Worm (Caenorhabditis elegans) whole organism, young adult: ENCODE results near the gene F31E3.2.

ENCODE experiments used
- B0035.1 ChIP-seq: sonication (generic microtip); optimal IDR thresholded peaks from 2 replicates; lab custom pipeline; 2016; ENCODE audit warnings: missing genetic modification characterization, mild to moderate bottlenecking, missing compliant biosample characterization, missing genotype, missing genetic modification reagents
- B0336.3 ChIP-seq: fragments of 200-800 bp; sonication (Bioruptor generic); IDR thresholded peaks from 2 replicates; pipeline ENCODE4 v1.3.6; 2022; ENCODE audit warnings: missing genetic modification characterization, missing compliant biosample characterization
- C06A6.2 ChIP-seq: fragments of 200-800 bp; sonication (Bioruptor generic); conservative IDR thresholded peaks from 2 replicates; pipeline ENCODE4 v1.3.6; 2022; ENCODE audit warnings: missing genetic modification characterization, missing compliant biosample characterization
- D2030.7 ChIP-seq: fragments of 200-800 bp; sonication (Bioruptor generic); IDR thresholded peaks from 2 replicates; pipeline ENCODE4 v1.3.6; 2022; ENCODE audit warnings: missing genetic modification reagents, missing genetic modification characterization, missing compliant biosample characterization
- F33H1.4 ChIP-seq: fragments of 200-800 bp; sonication (Bioruptor generic); IDR thresholded peaks from 2 replicates; pipeline ENCODE4 v1.3.6; 2022; ENCODE audit warnings: missing genetic modification reagents, missing genetic modification characterization, missing compliant biosample characterization
- F52B5.7 ChIP-seq: sonication (generic microtip); optimal IDR thresholded peaks from 2 replicates; lab custom pipeline; 2016; ENCODE audit warnings: mild to moderate bottlenecking, missing genetic modification characterization, missing compliant biosample characterization
- K11D2.4 ChIP-seq: fragments of 200-800 bp; sonication (Bioruptor generic); IDR thresholded peaks from 2 replicates; pipeline ENCODE4 v1.3.6; 2022; ENCODE audit warnings: missing genetic modification reagents, missing genetic modification characterization, missing compliant biosample characterization
- T07F8.4 ChIP-seq: sonication (generic microtip); optimal IDR thresholded peaks from 2 replicates; lab custom pipeline; 2016; ENCODE audit warnings: mild to moderate bottlenecking, missing genetic modification characterization, moderate library complexity, missing compliant biosample characterization
- Y56A3A.18 ChIP-seq: fragments of 200-800 bp; sonication (Bioruptor generic); IDR thresholded peaks from 2 replicates; pipeline ENCODE4 v1.3.6; 2022; ENCODE audit warnings: missing genetic modification reagents, missing genetic modification characterization, missing compliant biosample characterization
- Y67H2A.10 ChIP-seq: fragments of 200-800 bp; sonication (Bioruptor generic); conservative IDR thresholded peaks from 2 replicates; pipeline ENCODE4 v1.3.6; 2022; ENCODE audit warnings: missing genetic modification reagents, missing genetic modification characterization, missing compliant biosample characterization
- akir-1 ChIP-seq: fragments of 200-800 bp; sonication (Bioruptor generic); optimal IDR thresholded peaks from 2 replicates; lab custom pipeline; 2018; ENCODE audit warnings: mild to moderate bottlenecking, missing genetic modification characterization, moderate library complexity, missing compliant biosample characterization
- aptf-3 ChIP-seq: fragments of 200-800 bp; sonication (Bioruptor generic); IDR thresholded peaks from 2 replicates; pipeline ENCODE4 v1.3.6; 2022; ENCODE audit warnings: missing genetic modification characterization, missing compliant biosample characterization
- bed-1 ChIP-seq: fragments of 200-800 bp; sonication (Bioruptor generic); IDR thresholded peaks from 2 replicates; pipeline ENCODE4 v1.3.6; 2022; ENCODE audit warnings: missing genetic modification reagents, missing genetic modification characterization, missing compliant biosample characterization
- cebp-1 ChIP-seq, 2 experiments: fragments of 200-800 bp in 1 of 2; sonication (Bioruptor generic) in 1 of 2; sonication (generic microtip) in 1 of 2; IDR thresholded peaks in 1 of 2; optimal IDR thresholded peaks in 1 of 2; 2 replicates each; pipeline versions ENCODE4 v1.3.6 to Lab custom; 2017 to 2022; ENCODE audit warnings: missing compliant biosample characterization in 2 of 2, missing genetic modification characterization in 2 of 2, mild to moderate bottlenecking in 1 of 2, missing genetic modification reagents in 1 of 2, moderate library complexity in 1 of 2
- ceh-100 ChIP-seq: fragments of 200-800 bp; sonication (Bioruptor generic); IDR thresholded peaks from 2 replicates; pipeline ENCODE4 v1.3.6; 2022; ENCODE audit warnings: missing genetic modification reagents, missing genetic modification characterization, missing compliant biosample characterization
- ceh-27 ChIP-seq: fragments of 200-800 bp; sonication (Bioruptor generic); optimal IDR thresholded peaks from 2 replicates; lab custom pipeline; 2018; ENCODE audit warnings: mild to moderate bottlenecking, missing genetic modification characterization, moderate library complexity, missing compliant biosample characterization
- ceh-58 ChIP-seq: fragments of 200-800 bp; sonication (Bioruptor generic); IDR thresholded peaks from 2 replicates; pipeline ENCODE4 v1.3.6; 2022; ENCODE audit warnings: missing genetic modification characterization, missing compliant biosample characterization
- ceh-79 ChIP-seq: sonication (generic microtip); optimal IDR thresholded peaks from 2 replicates; lab custom pipeline; 2017; ENCODE audit warnings: mild to moderate bottlenecking, missing genetic modification characterization, missing compliant biosample characterization
- ceh-91 ChIP-seq: fragments of 200-800 bp; sonication (Bioruptor generic); IDR thresholded peaks from 2 replicates; pipeline ENCODE4 v1.3.6; 2022; ENCODE audit warnings: missing genetic modification reagents, missing genetic modification characterization, missing compliant biosample characterization
- dox-1 ChIP-seq: fragments of 200-800 bp; sonication (Bioruptor generic); IDR thresholded peaks from 2 replicates; pipeline ENCODE4 v1.3.6; 2022; ENCODE audit warnings: missing genetic modification reagents, missing genetic modification characterization, missing compliant biosample characterization
- dpl-1 ChIP-seq: fragments of 150-350 bp; optimal IDR thresholded peaks from 2 replicates; lab custom pipeline; 2014; ENCODE audit warnings: missing biosample characterization, missing genetic modification reagents, missing genetic modification characterization
- efl-1 ChIP-seq: fragments of 150-350 bp; optimal IDR thresholded peaks from 2 replicates; lab custom pipeline; 2014; ENCODE audit warnings: missing biosample characterization, missing genetic modification reagents, missing genetic modification characterization
- egl-44 ChIP-seq: fragments of 200-800 bp; sonication (Bioruptor generic); IDR thresholded peaks from 2 replicates; pipeline ENCODE4 v1.3.6; 2022; ENCODE audit warnings: missing genetic modification reagents, missing genetic modification characterization, missing compliant biosample characterization
- gei-17 ChIP-seq: fragments of 200-800 bp; sonication (Bioruptor generic); optimal IDR thresholded peaks from 2 replicates; lab custom pipeline; 2018; ENCODE audit warnings: mild to moderate bottlenecking, missing genetic modification characterization, missing compliant biosample characterization
- him-1 ChIP-seq: sonication (generic microtip); optimal IDR thresholded peaks from 2 replicates; lab custom pipeline; 2016; ENCODE audit warnings: missing genotype, missing genetic modification reagents, missing genetic modification characterization, missing compliant biosample characterization
- hmg-1.2 ChIP-seq: fragments of 200-800 bp; sonication (Bioruptor generic); IDR thresholded peaks from 2 replicates; pipeline ENCODE4 v1.3.6; 2022; ENCODE audit warnings: missing genetic modification reagents, missing genetic modification characterization, missing compliant biosample characterization
- hmg-20 ChIP-seq: fragments of 200-800 bp; sonication (Bioruptor generic); IDR thresholded peaks from 2 replicates; pipeline ENCODE4 v1.3.6; 2022; ENCODE audit warnings: missing genetic modification reagents, missing genetic modification characterization, missing compliant biosample characterization
- lin-35 ChIP-seq, 3 experiments: fragments of 150-350 bp in 2 of 3; sonication (generic microtip) in 1 of 3; optimal IDR thresholded peaks; 2 replicates each; lab custom pipeline; 2014 to 2018; ENCODE audit warnings: missing biosample characterization in 3 of 3, missing genetic modification characterization in 3 of 3, missing genetic modification reagents in 3 of 3
- lin-40 ChIP-seq: sonication (generic microtip); optimal IDR thresholded peaks from 2 replicates; lab custom pipeline; 2016; ENCODE audit warnings: missing genetic modification characterization, mild to moderate bottlenecking, missing compliant biosample characterization, missing genotype, missing genetic modification reagents
- lsy-27 ChIP-seq: sonication (generic microtip); optimal IDR thresholded peaks from 2 replicates; lab custom pipeline; 2017; ENCODE audit warnings: missing genetic modification characterization, mild to moderate bottlenecking, missing compliant biosample characterization, antibody characterized with exemption, missing genotype, borderline replicate concordance; ENCODE audit not compliant: insufficient read depth
- madf-3 ChIP-seq: fragments of 200-800 bp; sonication (Bioruptor generic); IDR thresholded peaks from 2 replicates; pipeline ENCODE4 v1.3.6; 2022; ENCODE audit warnings: missing genetic modification reagents, missing genetic modification characterization, missing compliant biosample characterization
- madf-6 ChIP-seq: fragments of 200-800 bp; sonication (Bioruptor generic); IDR thresholded peaks from 2 replicates; pipeline ENCODE4 v1.3.6; 2022; ENCODE audit warnings: missing genetic modification reagents, missing genetic modification characterization, missing compliant biosample characterization
- nfya-1 ChIP-seq: sonication (generic microtip); optimal IDR thresholded peaks from 2 replicates; lab custom pipeline; 2017; ENCODE audit warnings: antibody characterized with exemption, missing compliant biosample characterization, missing genetic modification characterization, borderline replicate concordance; ENCODE audit not compliant: insufficient read depth
- nfya-2 ChIP-seq: fragments of 200-800 bp; sonication (Bioruptor generic); IDR thresholded peaks from 2 replicates; pipeline ENCODE4 v1.3.6; 2022; ENCODE audit warnings: missing genetic modification reagents, missing genetic modification characterization, missing compliant biosample characterization
- nhr-27 ChIP-seq: fragments of 200-800 bp; sonication (Bioruptor generic); optimal IDR thresholded peaks from 2 replicates; lab custom pipeline; 2018; ENCODE audit warnings: mild to moderate bottlenecking, missing genetic modification characterization, moderate library complexity, missing compliant biosample characterization
- nhr-90 ChIP-seq: sonication (generic microtip); optimal IDR thresholded peaks from 2 replicates; lab custom pipeline; 2016; ENCODE audit warnings: missing genotype, mild to moderate bottlenecking, missing genetic modification characterization, missing compliant biosample characterization
- pbrm-1 ChIP-seq: fragments of 200-800 bp; sonication (Bioruptor generic); IDR thresholded peaks from 2 replicates; pipeline ENCODE4 v1.3.6; 2022; ENCODE audit warnings: missing genetic modification reagents, missing genetic modification characterization, missing compliant biosample characterization
- pha-4 ChIP-seq: fragments of 150-350 bp; sonication (generic microtip); optimal IDR thresholded peaks from 2 replicates; lab custom pipeline; 2014; ENCODE audit warnings: missing biosample characterization, missing genetic modification reagents, missing genetic modification characterization
- repo-1 ChIP-seq: sonication (generic microtip); optimal IDR thresholded peaks from 2 replicates; lab custom pipeline; 2017; ENCODE audit warnings: mild to moderate bottlenecking, missing genetic modification characterization, missing compliant biosample characterization
- snpc-1.1 ChIP-seq: sonication (generic microtip); optimal IDR thresholded peaks from 2 replicates; lab custom pipeline; 2017; ENCODE audit warnings: missing genetic modification characterization, mild to moderate bottlenecking, missing compliant biosample characterization, antibody characterized with exemption, moderate library complexity, missing genotype, missing genetic modification reagents; ENCODE audit not compliant: insufficient read depth
- snpc-4 ChIP-seq, 5 experiments: fragments of 150-350 bp in 1 of 5; sonication (generic microtip) in 4 of 5; optimal IDR thresholded peaks; 2 replicates each; lab custom pipeline; 2014 to 2018; ENCODE audit warnings: missing genetic modification characterization in 5 of 5, missing biosample characterization in 3 of 5, antibody characterized with exemption in 2 of 5, mild to moderate bottlenecking in 2 of 5, missing compliant biosample characterization in 2 of 5, missing genotype in 2 of 5, moderate library complexity in 2 of 5, missing genetic modification reagents in 1 of 5
- somi-1 ChIP-seq: fragments of 200-800 bp; sonication (Bioruptor generic); optimal IDR thresholded peaks from 2 replicates; lab custom pipeline; 2018; ENCODE audit warnings: mild to moderate bottlenecking, missing genetic modification characterization, missing compliant biosample characterization
- ztf-18 ChIP-seq: sonication (generic microtip); optimal IDR thresholded peaks from 2 replicates; lab custom pipeline; 2016; ENCODE audit warnings: missing genotype, mild to moderate bottlenecking, missing genetic modification characterization, missing compliant biosample characterization
- ztf-28 ChIP-seq: fragments of 200-800 bp; sonication (Bioruptor generic); IDR thresholded peaks from 2 replicates; pipeline ENCODE4 v1.3.6; 2022; ENCODE audit warnings: missing genetic modification reagents, missing genetic modification characterization, missing compliant biosample characterization
- ztf-6 ChIP-seq: fragments of 200-800 bp; sonication (Bioruptor generic); IDR thresholded peaks from 2 replicates; pipeline ENCODE4 v1.3.6; 2022; ENCODE audit warnings: missing genetic modification reagents, missing genetic modification characterization, missing compliant biosample characterization

Gene F31E3.2

DNA sequence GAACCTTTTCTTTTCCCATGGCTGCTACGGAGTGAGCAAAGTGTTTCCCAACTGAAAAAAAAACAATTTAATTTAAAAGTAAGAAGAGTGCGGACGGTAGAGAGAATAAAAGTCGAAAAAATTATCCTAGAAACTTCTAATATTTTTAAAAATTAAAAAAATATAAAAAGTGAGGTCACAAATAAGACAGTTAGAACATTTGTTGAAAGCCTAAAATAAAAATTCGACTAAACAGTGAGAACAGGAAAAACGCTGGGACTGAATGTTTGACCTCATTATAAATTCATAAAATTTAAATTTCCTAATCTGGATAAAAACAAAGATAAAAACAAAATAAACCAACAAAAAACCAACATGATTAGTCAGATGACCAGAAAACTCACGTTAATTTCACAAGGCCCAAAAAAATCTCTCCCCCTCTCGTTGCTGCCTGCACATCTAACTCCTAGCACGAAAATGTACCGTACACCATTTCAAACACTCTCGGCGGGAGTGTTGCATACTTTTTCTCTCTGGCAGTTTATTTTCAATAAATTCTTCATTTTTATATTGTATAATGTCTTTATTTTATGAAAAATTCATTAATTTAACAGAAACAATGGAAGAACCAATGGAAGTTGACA is 2.0 kb upstream of the F31E3.2 start, which contains the start of the genes eef-1A.1 and rfc-4 (continued):
- TF ChIP-seq repo-1 (tag; lab: Kevin White, UChicago), result peak; percentile 48
- peak; percentile 96 for TF ChIP-seq ceh-27 (GFP tag; lab: Kevin White, UChicago)
- no peak for TF ChIP-seq T07F8.4 (tag; lab: Kevin White, UChicago)
- peak; percentile 93 for TF ChIP-seq dox-1 (GFP tag; lab: Robert Waterston, UW)
- no peak for TF ChIP-seq aptf-3 (GFP tag; lab: Robert Waterston, UW)
- peak; percentile 75 for TF ChIP-seq ztf-18
- no peak for TF ChIP-seq nhr-27 (tag; lab: Kevin White, UChicago)
- TF ChIP-seq nfya-1 (tag; lab: Kevin White, UChicago), result no peak
- TF ChIP-seq Y67H2A.10 (GFP tag; lab: Robert Waterston, UW), result peak; percentile 74; the same call in 1 of the 2 replicates
- peak; percentile 89 for TF ChIP-seq lin-40 (tag; lab: Kevin White, UChicago)
- no peak for TF ChIP-seq hmg-20 (GFP tag; lab: Robert Waterston, UW)
- peak; percentile 72 for TF ChIP-seq C06A6.2 (GFP tag; lab: Robert Waterston, UW)
- peak; percentile 68; the same call in 1 of the 2 replicates for TF ChIP-seq ztf-28 (GFP tag; lab: Robert Waterston, UW)
- TF ChIP-seq ceh-100 (GFP tag; lab: Robert Waterston, UW), result peak; percentile 76
- peak; percentile 60 for TF ChIP-seq lsy-27 (tag; lab: Kevin White, UChicago)
- TF ChIP-seq pha-4 (tag; lab: Kevin White, UChicago), result peak; percentile 93
- TF ChIP-seq nfya-2 (GFP tag; lab: Robert Waterston, UW), result no peak
- TF ChIP-seq Y56A3A.18 (GFP tag; lab: Robert Waterston, UW), result no peak
- peak; percentile 88 for TF ChIP-seq cebp-1 (GFP tag; IDR thresholded peaks at IDR 0.05; lab: Robert Waterston, UW)
- TF ChIP-seq cebp-1 (tag; optimal IDR thresholded peaks at IDR 0.05; lab: Kevin White, UChicago), result peak; percentile 95
- peak; percentile 58 for TF ChIP-seq gei-17 (GFP tag; lab: Kevin White, UChicago)
- TF ChIP-seq egl-44 (GFP tag; lab: Robert Waterston, UW), result 0 out of 2 replicates have a peak, but pooled peaks have one; percentile 43
- TF ChIP-seq snpc-4 (GFP tag; optimal IDR thresholded peaks at IDR 0.05; lab: Kevin White, UChicago), result peak; percentile 9
- TF ChIP-seq snpc-4 (tag; optimal IDR thresholded peaks at IDR 0.05; lab: Kevin White, UChicago), result peak; percentile 73 to 87 (median 80)
- TF ChIP-seq D2030.7 (GFP tag; lab: Robert Waterston, UW), result peak; percentile 84
- peak; percentile 84 for TF ChIP-seq K11D2.4 (GFP tag; lab: Robert Waterston, UW)
- TF ChIP-seq F33H1.4, result peak; percentile 99
- peak; percentile 94 for TF ChIP-seq madf-3
- TF ChIP-seq madf-6, result peak; percentile 91
- peak; percentile 18 for TF ChIP-seq nhr-90 (tag; lab: Kevin White, UChicago)
- peak; percentile 61 for TF ChIP-seq snpc-1.1 (tag; lab: Kevin White, UChicago)
- TF ChIP-seq ceh-91 (GFP tag; lab: Robert Waterston, UW), result peak; percentile 77
- no peak for TF ChIP-seq F52B5.7 (tag; lab: Kevin White, UChicago)
- TF ChIP-seq him-1 (tag; lab: Kevin White, UChicago), result peak; percentile 60
- no peak for TF ChIP-seq bed-1 (GFP tag; lab: Robert Waterston, UW)
- peak; percentile 72 for TF ChIP-seq somi-1 (GFP tag; lab: Kevin White, UChicago)
- no peak for TF ChIP-seq ceh-79 (tag; lab: Kevin White, UChicago)
- TF ChIP-seq ceh-58, result no peak
- TF ChIP-seq ztf-6 (GFP tag; lab: Robert Waterston, UW), result 0 out of 2 replicates have a peak, but pooled peaks have one; percentile 17
- peak; percentile 64 to 95 (median 73) for TF ChIP-seq lin-35 (GFP tag; optimal IDR thresholded peaks at IDR 0.05; lab: Kevin White, UChicago)
- peak; percentile 93 for TF ChIP-seq pbrm-1
- peak; percentile 79 for TF ChIP-seq B0336.3
- no peak for TF ChIP-seq akir-1 (GFP tag; lab: Kevin White, UChicago)
- TF ChIP-seq hmg-1.2 (GFP tag; lab: Robert Waterston, UW), result peak; percentile 76
- peak; percentile 52 for TF ChIP-seq B0035.1 (tag; lab: Kevin White, UChicago)
- TF ChIP-seq dpl-1 (GFP tag; lab: Kevin White, UChicago), result peak; percentile 82
- TF ChIP-seq efl-1 (GFP tag; lab: Kevin White, UChicago), result peak; percentile 89
